Worm (Caenorhabditis elegans): ENCODE results near the gene F52H3.11.

Gene F52H3.11

ce11 chrII:10012490-10012889 is 32.5 kb downstream of the F52H3.11 start:
- TF ChIP-seq unc-55 (GFP tag; optimal IDR thresholded peaks at IDR 0.05): no peak

- TF ChIP-seq gmeb-2 (tag; optimal IDR thresholded peaks at IDR 0.05): no peak
- TF ChIP-seq ceh-24 (tag; optimal IDR thresholded peaks at IDR 0.05): no peak
- TF ChIP-seq pat-9 (tag; optimal IDR thresholded peaks at IDR 0.05): no peak
- TF ChIP-seq pros-1 (tag; optimal IDR thresholded peaks at IDR 0.05): no peak
- TF ChIP-seq pha-2 (tag; optimal IDR thresholded peaks at IDR 0.05): no peak
- no peak for TF ChIP-seq C08G9.2 (tag; optimal IDR thresholded peaks at IDR 0.05)
- no peak for TF ChIP-seq nhr-11 (tag; optimal IDR thresholded peaks at IDR 0.05)
- no peak for TF ChIP-seq pqm-1 (tag; optimal IDR thresholded peaks at IDR 0.05)
- TF ChIP-seq hlh-8 (tag; optimal IDR thresholded peaks at IDR 0.05): no peak
- TF ChIP-seq ceh-48 (tag; optimal IDR thresholded peaks at IDR 0.05): no peak
- TF ChIP-seq che-1 (tag; optimal IDR thresholded peaks at IDR 0.05): no peak
- no peak for TF ChIP-seq elt-2 (tag; optimal IDR thresholded peaks at IDR 0.05)
- TF ChIP-seq rnt-1 (tag; optimal IDR thresholded peaks at IDR 0.05): no peak
- TF ChIP-seq ceh-2 (tag; optimal IDR thresholded peaks at IDR 0.05): no peak
- no peak for TF ChIP-seq ztf-16 (tag; optimal IDR thresholded peaks at IDR 0.05)
- TF ChIP-seq ahr-1 (tag; optimal IDR thresholded peaks at IDR 0.05): no peak
Measured at ce11 chrII:10011733-10012132, 33.2 kb downstream of the F52H3.11 start.

DNA sequence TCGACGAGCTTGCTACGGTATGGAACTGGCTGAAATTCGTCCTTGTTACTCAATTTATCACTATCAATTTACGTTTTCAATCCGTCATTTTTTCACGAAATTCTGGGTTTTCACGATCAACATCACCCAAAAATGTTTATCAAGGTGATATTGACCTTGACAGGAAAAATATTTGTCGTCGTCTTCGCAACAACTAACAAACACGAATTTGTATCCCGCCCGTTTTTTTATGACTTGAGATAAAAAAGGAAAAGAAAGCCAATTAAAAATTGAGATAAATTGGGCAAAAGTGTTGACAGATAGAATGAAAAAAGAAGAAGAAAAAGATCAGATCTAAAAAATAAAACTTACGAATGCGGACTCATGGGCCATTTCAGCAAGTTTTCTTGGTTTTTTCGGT is 34.0 kb downstream of the F52H3.11 start:
- no peak for TF ChIP-seq ceh-30 (tag; optimal IDR thresholded peaks at IDR 0.05)
- no peak for TF ChIP-seq npax-4 (tag; optimal IDR thresholded peaks at IDR 0.05)
- TF ChIP-seq ceh-31 (tag; optimal IDR thresholded peaks at IDR 0.05): no peak
- no peak for TF ChIP-seq ceh-14 (tag; optimal IDR thresholded peaks at IDR 0.05)
- TF ChIP-seq nfya-1 (tag; optimal IDR thresholded peaks at IDR 0.05): no peak
- TF ChIP-seq sdc-2 (tag; optimal IDR thresholded peaks at IDR 0.05): no peak
- no peak for TF ChIP-seq ceh-18 (tag; optimal IDR thresholded peaks at IDR 0.05)
- no peak for TF ChIP-seq ceh-6 (GFP tag; optimal IDR thresholded peaks at IDR 0.05)
- TF ChIP-seq che-1 (tag; optimal IDR thresholded peaks at IDR 0.05): no peak

ce11 chrII:10008552-10008951 is 36.4 kb downstream of the F52H3.11 start:
- TF ChIP-seq ztf-16 (tag; optimal IDR thresholded peaks at IDR 0.05): no peak
- no peak for TF ChIP-seq ceh-19 (GFP tag; optimal IDR thresholded peaks at IDR 0.05)
- no peak for TF ChIP-seq elt-2 (tag; optimal IDR thresholded peaks at IDR 0.05)
- TF ChIP-seq zip-5 (tag; optimal IDR thresholded peaks at IDR 0.05): no peak
- TF ChIP-seq K02D7.2 (tag; optimal IDR thresholded peaks at IDR 0.05): no peak
- no peak for TF ChIP-seq npax-4 (tag; optimal IDR thresholded peaks at IDR 0.05)
- no peak for TF ChIP-seq C08G9.2 (tag; optimal IDR thresholded peaks at IDR 0.05)
- TF ChIP-seq T23F11.4 (GFP tag; optimal IDR thresholded peaks at IDR 0.05): no peak
- TF ChIP-seq unc-86 (tag; optimal IDR thresholded peaks at IDR 0.05): no peak
- TF ChIP-seq pat-9 (tag; optimal IDR thresholded peaks at IDR 0.05): no peak
- no peak for TF ChIP-seq unc-42 (tag; optimal IDR thresholded peaks at IDR 0.05)
- no peak for TF ChIP-seq fkh-10 (GFP tag; optimal IDR thresholded peaks at IDR 0.05)
- no peak for TF ChIP-seq pax-1 (tag; optimal IDR thresholded peaks at IDR 0.05)
- TF ChIP-seq ref-2 (tag; optimal IDR thresholded peaks at IDR 0.05): no peak

DNA sequence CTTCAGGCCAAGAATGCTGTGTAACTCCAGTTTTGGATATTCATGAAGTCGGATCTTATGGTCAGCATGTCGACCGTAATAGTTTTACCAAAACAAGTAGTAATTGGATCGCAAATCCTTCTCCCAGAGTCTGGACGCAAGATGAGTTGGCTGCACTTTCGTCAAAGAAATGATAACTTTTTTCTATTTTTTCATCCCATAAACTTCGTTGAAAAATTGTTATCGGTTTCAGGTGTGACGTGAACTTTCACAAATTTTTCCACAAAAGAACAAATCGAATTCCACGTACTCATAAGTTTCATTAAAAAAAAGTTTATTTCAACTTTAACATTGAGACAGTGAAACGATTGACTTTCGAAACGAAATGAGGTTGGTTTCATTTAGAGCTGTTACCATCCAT is 37.0 kb downstream of the F52H3.11 start, which contains the start of gene ZK892.5:
Gene ZK892.5 (plus strand): TSS at position 301 of the 400 bp plus-strand sequence.
- TF ChIP-seq ceh-19 (GFP tag; optimal IDR thresholded peaks at IDR 0.05) (no peak), ceh-48 (tag; optimal IDR thresholded peaks at IDR 0.05) (no peak), pha-2 (tag; optimal IDR thresholded peaks at IDR 0.05) (no peak), Y22D7AL.16 (tag; optimal IDR thresholded peaks at IDR 0.05) (no peak), dve-1 (tag; optimal IDR thresholded peaks at IDR 0.05) (no peak), T23F11.4 (GFP tag; optimal IDR thresholded peaks at IDR 0.05) (no peak)

Measured in whole organism, late embryonic.